Worm (Caenorhabditis elegans) whole organism, early embryonic: ENCODE measurements around the gene F53G2.12.

Source experiments
- B0310.2 ChIP-seq: sonication (generic microtip); optimal IDR thresholded peaks from 2 replicates; lab custom pipeline; 2016; ENCODE audit warnings: mild to moderate bottlenecking, missing genetic modification characterization, missing compliant biosample characterization
- F13C5.2 ChIP-seq: sonication (generic microtip); optimal IDR thresholded peaks from 2 replicates; lab custom pipeline; 2017; ENCODE audit warnings: mild to moderate bottlenecking, missing genetic modification characterization, inconsistent platforms, missing compliant biosample characterization
- aly-1 ChIP-seq: sonication (generic microtip); optimal IDR thresholded peaks from 2 replicates; lab custom pipeline; 2016; ENCODE audit warnings: missing genetic modification characterization, missing compliant biosample characterization
- ama-1 ChIP-seq: fragments of 150-350 bp; optimal IDR thresholded peaks from 2 replicates; lab custom pipeline; 2014
- ceh-13 ChIP-seq: fragments of 200-800 bp; sonication (Bioruptor generic); optimal IDR thresholded peaks from 2 replicates; lab custom pipeline; 2018; ENCODE audit warnings: mild to moderate bottlenecking, missing genetic modification characterization, missing compliant biosample characterization
- ceh-36 ChIP-seq: sonication (generic microtip); optimal IDR thresholded peaks from 2 replicates; lab custom pipeline; 2016; ENCODE audit warnings: missing genetic modification characterization, inconsistent platforms, missing compliant biosample characterization
- ets-7 ChIP-seq: sonication (generic microtip); optimal IDR thresholded peaks from 2 replicates; lab custom pipeline; 2016; ENCODE audit warnings: missing genotype, missing genetic modification characterization, missing compliant biosample characterization
- flt-1 ChIP-seq: fragments of 200-800 bp; sonication (Bioruptor generic); IDR thresholded peaks from 2 replicates; pipeline ENCODE4 v1.3.6; 2022; ENCODE audit warnings: missing genetic modification characterization, missing compliant biosample characterization
- hmbx-1 ChIP-seq: sonication (generic microtip); optimal IDR thresholded peaks from 2 replicates; lab custom pipeline; 2016; ENCODE audit warnings: mild to moderate bottlenecking, missing genetic modification characterization, missing compliant biosample characterization
- hmg-4 ChIP-seq: fragments of 200-800 bp; sonication (Bioruptor generic); optimal IDR thresholded peaks from 2 replicates; lab custom pipeline; 2018; ENCODE audit warnings: mild to moderate bottlenecking, missing genetic modification characterization, missing compliant biosample characterization
- hnd-1 ChIP-seq: sonication (generic microtip); optimal IDR thresholded peaks from 2 replicates; lab custom pipeline; 2016; ENCODE audit warnings: missing genetic modification characterization, missing compliant biosample characterization
- pes-1 ChIP-seq: fragments of 200-800 bp; sonication (Bioruptor generic); IDR thresholded peaks from 2 replicates; pipeline ENCODE4 v1.3.6; 2022; ENCODE audit warnings: missing genetic modification reagents, missing genetic modification characterization, missing compliant biosample characterization
- scrt-1 ChIP-seq: fragments of 200-800 bp; sonication (Bioruptor generic); IDR thresholded peaks from 2 replicates; pipeline ENCODE4 v1.3.6; 2022; ENCODE audit warnings: missing genetic modification characterization, missing compliant biosample characterization
- sea-1 ChIP-seq: fragments of 200-800 bp; sonication (Bioruptor generic); conservative IDR thresholded peaks from 2 replicates; pipeline ENCODE4 v1.3.6; 2022; ENCODE audit warnings: missing genetic modification characterization, missing compliant biosample characterization
- tbx-11 ChIP-seq: fragments of 200-800 bp; sonication (Bioruptor generic); IDR thresholded peaks from 2 replicates; pipeline ENCODE4 v1.3.6; 2022; ENCODE audit warnings: missing genetic modification characterization, missing compliant biosample characterization
- tbx-37 ChIP-seq: fragments of 200-800 bp; sonication (Bioruptor generic); conservative IDR thresholded peaks from 2 replicates; pipeline ENCODE4 v1.3.6; 2022; ENCODE audit warnings: missing genetic modification reagents, missing genetic modification characterization, missing compliant biosample characterization
- tra-4 ChIP-seq: sonication (generic microtip); optimal IDR thresholded peaks from 2 replicates; lab custom pipeline; 2017; ENCODE audit warnings: missing genetic modification characterization, missing compliant biosample characterization

F53G2.12 gene

DNA sequence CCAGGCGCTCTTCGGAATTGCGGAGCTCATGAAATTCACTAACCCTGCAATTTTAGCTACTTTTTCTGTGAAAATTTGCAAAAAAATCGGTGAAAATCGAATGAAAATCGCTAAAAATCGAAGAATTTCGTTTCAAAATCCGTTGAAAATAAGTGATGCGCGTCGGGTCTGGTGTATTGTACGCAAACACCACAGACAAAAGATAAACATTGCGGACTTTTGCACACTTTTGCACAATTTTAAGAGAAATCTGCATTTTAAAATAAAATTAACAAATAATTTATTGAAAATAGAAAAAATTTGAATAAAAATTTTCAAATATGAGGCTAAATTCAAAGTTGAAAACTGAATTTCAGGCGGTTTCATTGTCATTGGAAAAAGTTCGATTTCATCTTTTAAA is at the start of gene F53G2.12:
Gene F53G2.12, minus strand, starts transcription at position 44 of the 400 bp plus-strand sequence.
- no peak for TF ChIP-seq ama-1 (lab: Kevin White, UChicago)
- no peak for TF ChIP-seq F13C5.2 (tag; lab: Kevin White, UChicago)
- no peak for TF ChIP-seq ceh-13 (GFP tag; lab: Kevin White, UChicago)
- TF ChIP-seq B0310.2 (tag; lab: Kevin White, UChicago), result no peak

DNA sequence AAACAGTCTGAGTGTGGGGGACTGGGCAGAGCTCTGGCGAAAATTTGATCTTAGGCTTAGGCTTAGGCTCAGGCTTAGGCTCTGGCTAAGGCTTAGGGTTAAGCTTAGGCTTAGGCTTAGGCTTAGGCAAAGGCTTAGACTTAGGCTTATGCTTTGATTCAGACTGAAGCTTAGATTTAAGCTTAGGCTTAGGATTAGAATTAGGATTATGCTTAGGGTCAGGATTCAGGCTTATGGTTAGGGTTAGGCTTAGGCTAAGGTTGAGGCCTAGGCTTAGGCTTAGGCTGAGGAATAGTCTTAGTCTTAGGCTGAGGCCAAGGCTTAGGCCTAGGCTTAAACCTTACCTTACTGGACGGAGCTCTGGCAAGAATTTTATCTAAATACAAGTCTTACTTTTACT is 48.0 kb upstream of the F53G2.12 start:
- TF ChIP-seq ets-7 (tag; lab: Kevin White, UChicago) (no peak), ceh-36 (tag; lab: Kevin White, UChicago) (peak; percentile 67)

DNA sequence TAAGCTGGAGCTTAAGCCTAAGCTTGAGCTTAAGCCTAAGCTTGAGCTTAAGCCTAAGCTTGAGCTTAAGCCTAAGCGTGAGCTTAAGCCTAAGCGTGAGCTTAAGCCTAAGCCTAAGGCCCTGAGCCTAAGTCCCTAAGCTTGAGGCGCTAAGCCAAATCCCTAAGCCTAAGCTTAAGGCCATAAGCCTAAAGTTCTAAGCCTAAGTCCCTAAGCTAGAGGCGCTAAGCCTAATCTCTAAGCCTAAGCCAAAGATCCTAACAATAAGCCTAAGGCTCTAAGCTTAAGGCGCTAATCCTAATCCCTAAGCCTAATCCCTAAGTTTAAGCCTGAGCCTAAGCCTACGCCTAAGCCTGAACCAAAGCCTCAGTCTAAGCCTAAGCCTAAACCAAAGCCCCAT is 46.8 kb upstream of the F53G2.12 start:
- TF ChIP-seq hnd-1 (tag; lab: Kevin White, UChicago), result no peak
- TF ChIP-seq hmg-4 (GFP tag; lab: Kevin White, UChicago), result no peak
- TF ChIP-seq pes-1 (GFP tag; lab: Robert Waterston, UW), result 0 out of 2 replicates have a peak, but pooled peaks have one; percentile 40
- peak; percentile 97 for TF ChIP-seq ceh-36 (tag; lab: Kevin White, UChicago)
- no peak for TF ChIP-seq B0310.2 (tag; lab: Kevin White, UChicago)

DNA sequence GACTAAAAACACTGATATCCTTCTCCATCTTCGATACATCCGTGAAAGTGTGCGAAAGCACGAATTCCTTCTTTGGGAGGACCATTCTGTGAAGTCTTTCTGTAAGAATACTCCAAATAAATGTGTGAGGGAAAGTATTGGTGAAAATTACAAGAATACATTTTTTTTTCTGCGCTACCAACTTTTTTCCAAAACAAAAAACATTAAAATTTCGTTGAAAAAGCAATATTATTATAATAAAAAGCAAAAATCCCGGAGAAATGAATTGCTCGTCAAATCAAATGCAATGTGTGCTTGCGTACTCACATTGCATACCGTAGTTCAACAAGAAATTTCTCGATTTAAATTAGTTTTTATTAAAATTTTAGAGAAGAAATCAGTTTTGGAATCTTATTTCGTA is 43.1 kb upstream of the F53G2.12 start, which contains the start of gene bath-13:
Gene bath-13, minus strand, starts transcription at position 101 of the 400 bp plus-strand sequence.
- TF ChIP-seq ceh-36 (tag; lab: Kevin White, UChicago) (no peak), sea-1 (GFP tag; lab: Robert Waterston, UW) (no peak), scrt-1 (GFP tag; lab: Robert Waterston, UW) (no peak), tbx-11 (no peak), hmg-4 (GFP tag; lab: Kevin White, UChicago) (no peak), pes-1 (GFP tag; lab: Robert Waterston, UW) (no peak), F13C5.2 (tag; lab: Kevin White, UChicago) (no peak), hmbx-1 (tag; lab: Kevin White, UChicago) (no peak), ets-7 (tag; lab: Kevin White, UChicago) (no peak), tra-4 (no peak), ama-1 (lab: Kevin White, UChicago) (no peak), B0310.2 (tag; lab: Kevin White, UChicago) (no peak), hnd-1 (tag; lab: Kevin White, UChicago) (no peak), aly-1 (tag; lab: Kevin White, UChicago) (no peak), ceh-13 (GFP tag; lab: Kevin White, UChicago) (no peak), tbx-37 (GFP tag; lab: Robert Waterston, UW) (no peak), flt-1 (GFP tag; lab: Robert Waterston, UW) (no peak)

DNA sequence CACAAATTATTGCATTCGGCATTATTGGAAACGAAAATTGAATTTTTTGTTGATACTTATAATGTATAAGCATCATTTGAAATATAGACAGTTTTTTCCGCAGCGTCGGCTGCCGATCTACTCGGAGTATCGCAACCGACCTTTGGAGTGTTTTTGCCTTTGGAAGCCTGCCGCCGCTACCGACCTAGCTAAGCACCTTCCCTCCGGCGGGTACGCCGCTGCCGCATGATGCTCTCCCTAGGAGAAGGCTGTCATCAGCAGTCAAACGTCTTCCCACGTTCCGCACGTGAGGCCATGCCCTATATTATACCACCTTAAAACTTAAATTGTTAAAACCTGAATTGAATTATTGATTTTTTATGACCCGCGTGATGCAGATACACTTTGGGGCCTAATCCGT is 39.6 kb upstream of the F53G2.12 start:
- TF ChIP-seq ceh-36 (tag; lab: Kevin White, UChicago) (no peak), tra-4 (no peak), ceh-13 (GFP tag; lab: Kevin White, UChicago) (no peak), hmg-4 (GFP tag; lab: Kevin White, UChicago) (no peak), ama-1 (lab: Kevin White, UChicago) (no peak), hmbx-1 (tag; lab: Kevin White, UChicago) (no peak), flt-1 (GFP tag; lab: Robert Waterston, UW) (no peak), tbx-37 (GFP tag; lab: Robert Waterston, UW) (no peak), tbx-11 (no peak), B0310.2 (tag; lab: Kevin White, UChicago) (no peak), hnd-1 (tag; lab: Kevin White, UChicago) (no peak), sea-1 (GFP tag; lab: Robert Waterston, UW) (no peak), ets-7 (tag; lab: Kevin White, UChicago) (no peak), pes-1 (GFP tag; lab: Robert Waterston, UW) (no peak), aly-1 (tag; lab: Kevin White, UChicago) (no peak)

DNA sequence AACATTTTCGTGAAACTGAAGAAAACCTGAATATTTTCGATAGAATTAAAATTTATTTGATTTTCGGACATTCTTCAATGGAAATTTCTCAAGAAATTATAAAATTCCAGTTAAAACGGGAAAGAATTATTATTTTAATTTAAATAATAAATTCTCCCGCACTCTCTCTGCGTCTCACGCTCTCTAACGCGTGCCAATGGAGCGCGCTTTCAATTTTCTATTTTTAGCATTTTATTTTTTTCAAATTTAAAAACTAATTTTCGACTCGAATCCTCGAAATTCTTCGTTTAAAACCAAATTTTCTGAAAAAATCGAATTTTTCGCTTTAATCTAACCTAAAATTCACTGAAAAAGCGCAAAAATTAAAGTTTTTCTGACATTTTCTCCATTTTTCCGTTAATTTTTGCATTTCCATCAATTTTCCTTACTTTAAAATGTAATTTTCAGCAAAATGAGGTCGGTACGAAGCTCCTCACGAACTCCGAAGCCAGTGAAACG is 25.6 kb upstream of the F53G2.12 start, which contains the start of gene gbas-1:
Gene gbas-1, plus strand, starts transcription at position 448 of the 498 bp plus-strand sequence.
- TF ChIP-seq ets-7 (tag; lab: Kevin White, UChicago) (no peak), ama-1 (lab: Kevin White, UChicago) (no peak), ceh-13 (GFP tag; lab: Kevin White, UChicago) (no peak), scrt-1 (GFP tag; lab: Robert Waterston, UW) (no peak), hnd-1 (tag; lab: Kevin White, UChicago) (no peak), tbx-11 (no peak), B0310.2 (tag; lab: Kevin White, UChicago) (no peak), hmbx-1 (tag; lab: Kevin White, UChicago) (no peak), tbx-37 (GFP tag; lab: Robert Waterston, UW) (no peak), aly-1 (tag; lab: Kevin White, UChicago) (no peak), F13C5.2 (tag; lab: Kevin White, UChicago) (no peak), tra-4 (no peak), pes-1 (GFP tag; lab: Robert Waterston, UW) (no peak), flt-1 (GFP tag; lab: Robert Waterston, UW) (no peak), ceh-36 (tag; lab: Kevin White, UChicago) (no peak), hmg-4 (GFP tag; lab: Kevin White, UChicago) (no peak), sea-1 (GFP tag; lab: Robert Waterston, UW) (no peak)

- TF ChIP-seq ceh-36 (tag; lab: Kevin White, UChicago) (no peak), ama-1 (lab: Kevin White, UChicago) (no peak), tra-4 (no peak), sea-1 (GFP tag; lab: Robert Waterston, UW) (no peak), ets-7 (tag; lab: Kevin White, UChicago) (no peak), tbx-37 (GFP tag; lab: Robert Waterston, UW) (no peak), hnd-1 (tag; lab: Kevin White, UChicago) (no peak)
Observed at ce11 chrII:2503703-2504430, 25.0 kb upstream of the F53G2.12 start.
